Worm (Caenorhabditis elegans) whole organism, L1 larva: ENCODE measurements around the gene srw-33.
A peak's percentile ranks its signal among the peaks of the same experiment; 100 is the strongest.

Experiments
- C04F5.9 ChIP-seq: sonication (generic microtip); optimal IDR thresholded peaks from 2 replicates; lab custom pipeline; 2016; ENCODE audit warnings: missing genetic modification characterization, missing compliant biosample characterization
- F16B12.6 ChIP-seq: fragments of 150-350 bp; optimal IDR thresholded peaks from 2 replicates; lab custom pipeline; 2014; ENCODE audit warnings: missing biosample characterization, missing genetic modification characterization
- alr-1 ChIP-seq: fragments of 200-800 bp; sonication (Bioruptor generic); optimal IDR thresholded peaks from 2 replicates; lab custom pipeline; 2018; ENCODE audit warnings: borderline replicate concordance, mild to moderate bottlenecking, missing genetic modification characterization, missing compliant biosample characterization
- ceh-63 ChIP-seq: fragments of 200-800 bp; sonication (Bioruptor generic); optimal IDR thresholded peaks from 2 replicates; lab custom pipeline; 2018; ENCODE audit warnings: mild to moderate bottlenecking, missing genetic modification characterization, missing compliant biosample characterization
- ceh-82 ChIP-seq, 3 experiments: fragments of 150-350 bp in 1 of 3; sonication (generic microtip) in 2 of 3; optimal IDR thresholded peaks; 2 replicates each; lab custom pipeline; 2014 to 2017; ENCODE audit warnings: missing biosample characterization in 3 of 3, missing genetic modification characterization in 3 of 3
- ces-1 ChIP-seq: fragments of 150-350 bp; optimal IDR thresholded peaks from 2 replicates; lab custom pipeline; 2014; ENCODE audit warnings: missing biosample characterization, missing genetic modification reagents, missing genetic modification characterization
- efl-1 ChIP-seq, 4 experiments: fragments of 150-350 bp; optimal IDR thresholded peaks in 3 of 4; peaks in 1 of 4; 1 replicate in 1 of 4; 2 replicates in 3 of 4; lab custom pipeline; 2014; ENCODE audit warnings: missing biosample characterization in 2 of 4, missing genetic modification characterization in 2 of 4, missing genetic modification reagents in 2 of 4
- elt-2 ChIP-seq: sonication (generic microtip); optimal IDR thresholded peaks from 2 replicates; lab custom pipeline; 2016; ENCODE audit warnings: missing genetic modification characterization, mild to moderate bottlenecking, inconsistent platforms, missing compliant biosample characterization, missing genetic modification reagents
- elt-3 ChIP-seq, 6 experiments: fragments of 150-350 bp in 1 of 6; sonication (generic microtip); optimal IDR thresholded peaks; 2 replicates each; lab custom pipeline; 2017 to 2018; ENCODE audit warnings: missing biosample characterization in 6 of 6, missing genetic modification characterization in 6 of 6, inconsistent platforms in 1 of 6
- hlh-4 ChIP-seq: sonication (generic microtip); optimal IDR thresholded peaks from 2 replicates; lab custom pipeline; 2016; ENCODE audit warnings: mild to moderate bottlenecking, missing genetic modification characterization, missing compliant biosample characterization
- irx-1 ChIP-seq: sonication (generic microtip); optimal IDR thresholded peaks from 2 replicates; lab custom pipeline; 2016; ENCODE audit warnings: missing genetic modification characterization, missing compliant biosample characterization
- lin-14 ChIP-seq: fragments of 200-800 bp; sonication (Bioruptor generic); optimal IDR thresholded peaks from 2 replicates; lab custom pipeline; 2018; ENCODE audit warnings: mild to moderate bottlenecking, missing genetic modification characterization, moderate library complexity, missing compliant biosample characterization
- lin-15B ChIP-seq: fragments of 150-350 bp; sonication (generic microtip); optimal IDR thresholded peaks from 3 replicates; lab custom pipeline; 2014; ENCODE audit warnings: missing biosample characterization, missing genetic modification characterization
- lin-39 ChIP-seq: fragments of 150-350 bp; optimal IDR thresholded peaks from 2 replicates; lab custom pipeline; 2014; ENCODE audit warnings: missing biosample characterization, missing genetic modification reagents, missing genetic modification characterization
- lir-3 ChIP-seq: sonication (generic microtip); optimal IDR thresholded peaks from 2 replicates; lab custom pipeline; 2016; ENCODE audit warnings: mild to moderate bottlenecking, missing genetic modification characterization, moderate library complexity, missing compliant biosample characterization; ENCODE audit not compliant: poor library complexity
- mef-2 ChIP-seq: fragments of 150-350 bp; optimal IDR thresholded peaks from 2 replicates; lab custom pipeline; 2014; ENCODE audit warnings: missing biosample characterization, missing genetic modification characterization
- nhr-71 ChIP-seq: sonication (generic microtip); optimal IDR thresholded peaks from 2 replicates; lab custom pipeline; 2016; ENCODE audit warnings: mild to moderate bottlenecking, missing genetic modification characterization, moderate library complexity, missing compliant biosample characterization
- nhr-77 ChIP-seq: fragments of 150-350 bp; optimal IDR thresholded peaks from 2 replicates; lab custom pipeline; 2014; ENCODE audit warnings: missing biosample characterization, missing genetic modification characterization
- pax-3 ChIP-seq: fragments of 200-800 bp; sonication (Bioruptor generic); optimal IDR thresholded peaks from 2 replicates; lab custom pipeline; 2018; ENCODE audit warnings: mild to moderate bottlenecking, missing genetic modification characterization, moderate library complexity, missing compliant biosample characterization
- skn-1 ChIP-seq: fragments of 150-350 bp; optimal IDR thresholded peaks from 2 replicates; lab custom pipeline; 2014; ENCODE audit warnings: missing biosample characterization, missing genetic modification characterization
- swsn-7 ChIP-seq: sonication (generic microtip); optimal IDR thresholded peaks from 2 replicates; lab custom pipeline; 2016; ENCODE audit warnings: missing genetic modification characterization, missing compliant biosample characterization
- tlp-1 ChIP-seq: fragments of 150-350 bp; optimal IDR thresholded peaks from 2 replicates; lab custom pipeline; 2014; ENCODE audit warnings: missing biosample characterization, missing genetic modification characterization
- unc-30 ChIP-seq: sonication (generic microtip); optimal IDR thresholded peaks from 2 replicates; lab custom pipeline; 2017; ENCODE audit warnings: missing biosample characterization, missing genetic modification characterization
- unc-62 ChIP-seq: fragments of 150-350 bp; optimal IDR thresholded peaks from 2 replicates; lab custom pipeline; 2014; ENCODE audit warnings: missing biosample characterization, missing genetic modification reagents, missing genetic modification characterization
- ztf-4 ChIP-seq: fragments of 150-350 bp; optimal IDR thresholded peaks from 2 replicates; lab custom pipeline; 2014; ENCODE audit warnings: missing biosample characterization, missing genetic modification characterization

srw-33 gene

ce11 chrV:15404859-15405258 is 46.5 kb downstream of the srw-33 start, which contains the start of gene srh-258:
TSS of gene srh-258 (plus strand) at chrV:15405159.
- TF ChIP-seq pax-3 (tag; lab: Kevin White, UChicago) (no peak), ztf-4 (tag; lab: Kevin White, UChicago) (no peak), mef-2 (tag; lab: Kevin White, UChicago) (no peak), unc-62 (GFP tag; lab: Kevin White, UChicago) (no peak), swsn-7 (tag; lab: Kevin White, UChicago) (no peak), irx-1 (tag; lab: Kevin White, UChicago) (no peak), lin-15B (tag; lab: Kevin White, UChicago) (no peak), lir-3 (no peak), skn-1 (tag; lab: Kevin White, UChicago) (no peak), ces-1 (GFP tag; lab: Kevin White, UChicago) (no peak), ceh-63 (GFP tag; lab: Kevin White, UChicago) (no peak), elt-3 (tag; optimal IDR thresholded peaks at IDR 0.05; lab: Kevin White, UChicago) (no peak), lin-14 (GFP tag; lab: Kevin White, UChicago) (no peak), nhr-71 (no peak), nhr-77 (tag; lab: Kevin White, UChicago) (no peak)

ce11 chrV:15401856-15402314 is 49.4 kb downstream of the srw-33 start, which contains the start of gene fbxa-135:
TSS of gene fbxa-135 (plus strand) at chrV:15402264.
- TF ChIP-seq lin-39 (tag; lab: Kevin White, UChicago) = no peak
- TF ChIP-seq elt-2 (tag; lab: Kevin White, UChicago) = peak; percentile 3
- TF ChIP-seq alr-1 (tag; lab: Kevin White, UChicago) = no peak

ce11 chrV:15399691-15400377 is 51.5 kb downstream of the srw-33 start, which contains the start of the genes T06E6.15 and sri-7:
TSS of gene T06E6.15 (minus strand) at chrV:15399791.
TSS of gene sri-7 (plus strand) at chrV:15400327.
- TF ChIP-seq tlp-1 (tag; lab: Kevin White, UChicago) (no peak), ceh-63 (GFP tag; lab: Kevin White, UChicago) (no peak), irx-1 (tag; lab: Kevin White, UChicago) (no peak), lir-3 (no peak), F16B12.6 (no peak), efl-1 (optimal IDR thresholded peaks at IDR 0.05; lab: Kevin White, UChicago) (no peak), efl-1 (GFP tag; optimal IDR thresholded peaks at IDR 0.05 in 1 of 2; lab: Kevin White, UChicago) (peak in 1 of 2 experiments; percentile 40), ceh-82 (tag; optimal IDR thresholded peaks at IDR 0.05; lab: Kevin White, UChicago) (no peak), unc-30 (tag; lab: Kevin White, UChicago) (no peak), C04F5.9 (no peak), hlh-4 (peak; percentile 89)
- TF ChIP-seq, all 84 proteins: peak for 2
